Fruit fly (Drosophila melanogaster): ENCODE measurements around the gene Pdss2.

The Pdss2 gene

DNA sequence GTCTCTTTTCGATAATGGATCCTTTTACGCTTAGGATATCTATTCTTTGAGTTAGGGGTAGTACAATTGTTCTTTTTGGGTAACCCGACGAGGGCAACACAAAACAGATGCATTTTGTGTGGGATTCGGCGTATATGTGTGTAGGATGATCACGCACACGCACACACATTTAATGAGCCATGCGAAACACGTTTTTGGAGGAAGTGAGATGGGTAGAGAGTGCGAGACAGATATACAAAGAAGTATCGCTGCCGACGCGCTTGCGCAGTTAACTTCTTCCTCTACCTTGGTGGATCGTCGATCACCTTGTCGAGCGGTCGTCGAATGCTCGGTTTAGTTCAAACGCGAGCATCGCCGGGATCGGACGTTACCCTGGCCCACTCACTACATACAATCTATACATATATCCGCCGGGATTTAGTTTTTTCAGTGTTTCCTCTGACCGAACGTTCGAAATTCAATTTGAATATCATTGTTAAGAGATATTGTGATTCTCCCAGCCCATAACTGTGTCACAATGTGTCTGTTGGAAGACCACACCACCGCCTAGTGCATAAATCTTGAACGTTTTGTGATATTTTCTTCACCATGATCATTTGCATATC is 39.9 kb downstream of the Pdss2 start (continued):
- TF ChIP-seq Kr (GFP tag; optimal IDR thresholded peaks at IDR 0.05) (peak; percentile 84), Adf1 (GFP tag; IDR thresholded peaks at IDR 0.05) (peak; percentile 38; the same call in 1 of the 2 replicates)

DNA sequence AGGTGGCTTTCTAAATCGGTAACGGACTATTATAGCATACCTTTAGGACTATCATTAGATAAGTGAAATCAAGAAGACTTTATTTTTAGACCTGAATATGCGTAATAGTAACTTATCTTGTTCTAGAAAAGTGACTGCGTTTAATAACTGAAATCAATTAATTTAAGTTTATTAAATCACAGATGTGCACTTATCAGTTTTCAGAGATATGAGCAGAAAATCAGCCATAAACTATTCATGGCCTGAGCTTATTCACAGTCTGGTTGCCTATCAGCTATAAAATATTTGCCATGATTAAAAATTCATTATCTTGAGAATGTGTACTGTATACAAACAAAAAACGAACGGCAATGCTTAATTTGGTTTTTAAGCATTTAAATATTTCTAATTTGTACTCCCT is 41.7 kb downstream of the Pdss2 start:
- no peak for TF ChIP-seq fu2 (GFP tag; optimal IDR thresholded peaks at IDR 0.05)
- no peak for TF ChIP-seq sens (GFP tag)
- TF ChIP-seq grn (GFP tag; optimal IDR thresholded peaks at IDR 0.05): peak; percentile 43
- peak; percentile 48 for TF ChIP-seq mirr (GFP tag; optimal IDR thresholded peaks at IDR 0.05)
- TF ChIP-seq exex (tag; optimal IDR thresholded peaks at IDR 0.05): peak; percentile 96

- TF ChIP-seq Dad (GFP tag; optimal IDR thresholded peaks at IDR 0.05): no peak
- no peak for TF ChIP-seq CG1233 (GFP tag; optimal IDR thresholded peaks at IDR 0.05)
- TF ChIP-seq zen2 (GFP tag; IDR thresholded peaks at IDR 0.05; ENCODE audit: partially characterized antibody): no peak
- TF ChIP-seq stc (GFP tag; IDR thresholded peaks at IDR 0.05): no peak
- TF ChIP-seq gsb (GFP tag; IDR thresholded peaks at IDR 0.05): no peak
- no peak for TF ChIP-seq ind (GFP tag; optimal IDR thresholded peaks at IDR 0.05)
- no peak for TF ChIP-seq Sin3A (optimal IDR thresholded peaks at IDR 0.05)
- TF ChIP-seq repo (GFP tag; optimal IDR thresholded peaks at IDR 0.05): no peak
- no peak for TF ChIP-seq CG11504 (tag; optimal IDR thresholded peaks at IDR 0.05)
- no peak for TF ChIP-seq Dll (GFP tag; IDR thresholded peaks at IDR 0.05; ENCODE audit: partially characterized antibody)
- no peak for TF ChIP-seq sna (GFP tag; IDR thresholded peaks at IDR 0.05; ENCODE audit: partially characterized antibody)
- TF ChIP-seq CG12391 (tag; optimal IDR thresholded peaks at IDR 0.05): no peak
- TF ChIP-seq CG16779 (GFP tag; IDR thresholded peaks at IDR 0.05): no peak
- no peak for TF ChIP-seq inv (GFP tag; IDR thresholded peaks at IDR 0.05; ENCODE audit: partially characterized antibody)
These were observed 42.3 kb downstream of the Pdss2 start for dm6 chr3L:21070063-21070462.
